Worm (Caenorhabditis elegans) whole organism, L4 larva: ENCODE measurements around the gene cbp-3.

Experiments
- F26F4.8 ChIP-seq: fragments of 200-800 bp; sonication (Bioruptor generic); conservative IDR thresholded peaks from 2 replicates; pipeline ENCODE4 v1.3.6; 2022; ENCODE audit warnings: missing genetic modification characterization, missing compliant biosample characterization
- F44E2.7 ChIP-seq: fragments of 200-800 bp; sonication (Bioruptor generic); IDR thresholded peaks from 2 replicates; pipeline ENCODE4 v2.1.2; 2022; ENCODE audit warnings: missing genetic modification characterization, missing compliant biosample characterization
- T20F7.1 ChIP-seq: fragments of 200-800 bp; sonication (Bioruptor generic); optimal IDR thresholded peaks from 2 replicates; lab custom pipeline; 2018; ENCODE audit warnings: mild to moderate bottlenecking, missing genetic modification characterization, missing compliant biosample characterization
- T26A8.4 ChIP-seq: fragments of 200-800 bp; sonication (Bioruptor generic); IDR thresholded peaks from 2 replicates; pipeline ENCODE4 v1.3.6; 2022; ENCODE audit warnings: missing genetic modification characterization, missing compliant biosample characterization
- Y5F2A.4 ChIP-seq: fragments of 200-800 bp; sonication (Bioruptor generic); optimal IDR thresholded peaks from 2 replicates; lab custom pipeline; 2018; ENCODE audit warnings: mild to moderate bottlenecking, missing genetic modification characterization, missing compliant biosample characterization
- aha-1 ChIP-seq: fragments of 150-350 bp; peaks from one replicate; lab custom pipeline; 2014; ENCODE audit warnings: missing biosample characterization, missing genetic modification characterization
- aly-2 ChIP-seq: sonication (generic microtip); optimal IDR thresholded peaks from 2 replicates; lab custom pipeline; 2018; ENCODE audit warnings: missing biosample characterization, missing genetic modification characterization
- ceh-20 ChIP-seq: fragments of 200-800 bp; sonication (Bioruptor generic); IDR thresholded peaks from 2 replicates; pipeline ENCODE4 v1.3.6; 2022; ENCODE audit warnings: missing genetic modification reagents, missing genetic modification characterization, missing compliant biosample characterization
- ceh-82 ChIP-seq: sonication (generic microtip); optimal IDR thresholded peaks from 2 replicates; lab custom pipeline; 2017; ENCODE audit warnings: missing biosample characterization, missing genetic modification characterization
- ces-1 ChIP-seq: fragments of 150-350 bp; sonication (generic microtip); optimal IDR thresholded peaks from 4 replicates; lab custom pipeline; 2014; ENCODE audit warnings: missing biosample characterization, missing genetic modification reagents, missing genetic modification characterization
- daf-16 ChIP-seq, 3 experiments: sonication (generic microtip); optimal IDR thresholded peaks; 2 replicates each; lab custom pipeline; 2016 to 2017; ENCODE audit warnings: missing genetic modification characterization in 3 of 3, missing genetic modification reagents in 3 of 3, mild to moderate bottlenecking in 2 of 3, missing compliant biosample characterization in 2 of 3, missing biosample characterization in 1 of 3, moderate library complexity in 1 of 3
- daf-8 ChIP-seq: fragments of 200-800 bp; sonication (Bioruptor generic); IDR thresholded peaks from 2 replicates; pipeline ENCODE4 v1.3.6; 2022; ENCODE audit warnings: missing genetic modification characterization, missing compliant biosample characterization
- dmd-6 ChIP-seq: fragments of 200-800 bp; sonication (Bioruptor generic); IDR thresholded peaks from 2 replicates; pipeline ENCODE4 v1.3.6; 2022; ENCODE audit warnings: missing genetic modification reagents, missing genetic modification characterization, missing compliant biosample characterization
- dmd-9 ChIP-seq: fragments of 200-800 bp; sonication (Bioruptor generic); IDR thresholded peaks from 2 replicates; pipeline ENCODE4 v1.3.6; 2022; ENCODE audit warnings: missing genetic modification reagents, missing genetic modification characterization, missing compliant biosample characterization
- dve-1 ChIP-seq: sonication (generic microtip); optimal IDR thresholded peaks from 2 replicates; lab custom pipeline; 2017; ENCODE audit warnings: antibody characterized with exemption, mild to moderate bottlenecking, missing genetic modification characterization, missing compliant biosample characterization; ENCODE audit not compliant: insufficient read depth
- egl-27 ChIP-seq: sonication (generic microtip); optimal IDR thresholded peaks from 3 replicates; lab custom pipeline; 2017; ENCODE audit warnings: missing biosample characterization, missing genetic modification reagents, missing genetic modification characterization
- fkh-10 ChIP-seq: fragments of 150-350 bp; optimal IDR thresholded peaks from 2 replicates; lab custom pipeline; 2014; ENCODE audit warnings: missing biosample characterization, missing genetic modification reagents, missing genetic modification characterization
- fos-1 ChIP-seq: fragments of 150-350 bp; optimal IDR thresholded peaks from 2 replicates; lab custom pipeline; 2014; ENCODE audit warnings: missing biosample characterization, missing genetic modification characterization
- hlh-11 ChIP-seq: fragments of 200-800 bp; sonication (Bioruptor generic); optimal IDR thresholded peaks from 2 replicates; lab custom pipeline; 2018; ENCODE audit warnings: mild to moderate bottlenecking, missing genetic modification characterization, missing compliant biosample characterization
- hlh-30 ChIP-seq: sonication (generic microtip); optimal IDR thresholded peaks from 2 replicates; lab custom pipeline; 2017; ENCODE audit warnings: antibody characterized with exemption, mild to moderate bottlenecking, missing genetic modification characterization, missing compliant biosample characterization; ENCODE audit not compliant: insufficient read depth
- jun-1 ChIP-seq: fragments of 150-350 bp; optimal IDR thresholded peaks from 2 replicates; lab custom pipeline; 2014; ENCODE audit warnings: missing biosample characterization, missing genetic modification reagents, missing genetic modification characterization
- lim-7 ChIP-seq: fragments of 200-800 bp; sonication (Bioruptor generic); IDR thresholded peaks from 2 replicates; pipeline ENCODE4 v1.3.6; 2022; ENCODE audit warnings: missing genetic modification characterization, missing compliant biosample characterization
- lin-1 ChIP-seq: fragments of 200-800 bp; sonication (Bioruptor generic); IDR thresholded peaks from 2 replicates; pipeline ENCODE4 v1.3.6; 2022; ENCODE audit warnings: missing genetic modification reagents, missing genetic modification characterization, missing compliant biosample characterization
- lin-29 ChIP-seq: fragments of 200-800 bp; sonication (Bioruptor generic); IDR thresholded peaks from 2 replicates; pipeline ENCODE4 v1.3.6; 2022; ENCODE audit warnings: missing genetic modification reagents, missing genetic modification characterization, missing compliant biosample characterization
- lir-3 ChIP-seq: sonication (generic microtip); optimal IDR thresholded peaks from 2 replicates; lab custom pipeline; 2016; ENCODE audit warnings: mild to moderate bottlenecking, missing genetic modification characterization, missing compliant biosample characterization
- lsy-2 ChIP-seq, 2 experiments: fragments of 150-350 bp in 1 of 2; sonication (generic microtip) in 1 of 2; optimal IDR thresholded peaks; 2 replicates each; lab custom pipeline; 2014 to 2017; ENCODE audit warnings: missing biosample characterization in 2 of 2, missing genetic modification characterization in 2 of 2
- mdt-29 ChIP-seq: fragments of 200-800 bp; sonication (Bioruptor generic); IDR thresholded peaks from 2 replicates; pipeline ENCODE4 v1.3.6; 2022; ENCODE audit warnings: missing genetic modification reagents, missing genetic modification characterization, missing compliant biosample characterization
- mes-2 ChIP-seq: sonication (generic microtip); optimal IDR thresholded peaks from 2 replicates; lab custom pipeline; 2016; ENCODE audit warnings: missing genotype, mild to moderate bottlenecking, missing genetic modification characterization, missing compliant biosample characterization; ENCODE audit not compliant: poor library complexity, severe bottlenecking
- mxl-3 ChIP-seq: fragments of 200-800 bp; sonication (Bioruptor generic); optimal IDR thresholded peaks from 2 replicates; lab custom pipeline; 2018; ENCODE audit warnings: mild to moderate bottlenecking, missing genetic modification characterization, missing compliant biosample characterization
- nhr-11 ChIP-seq: fragments of 150-350 bp; optimal IDR thresholded peaks from 2 replicates; lab custom pipeline; 2014; ENCODE audit warnings: missing biosample characterization, missing genetic modification characterization
- nhr-28 ChIP-seq: fragments of 150-350 bp; optimal IDR thresholded peaks from 2 replicates; lab custom pipeline; 2014; ENCODE audit warnings: missing biosample characterization, missing genetic modification characterization
- nhr-42 ChIP-seq: fragments of 200-800 bp; sonication (Bioruptor generic); IDR thresholded peaks from 2 replicates; pipeline ENCODE4 v1.3.6; 2022; ENCODE audit warnings: missing genetic modification characterization, missing compliant biosample characterization
- nhr-48 ChIP-seq: sonication (generic microtip); optimal IDR thresholded peaks from 2 replicates; lab custom pipeline; 2016; ENCODE audit warnings: mild to moderate bottlenecking, missing genetic modification characterization, missing compliant biosample characterization
- nhr-77 ChIP-seq: fragments of 150-350 bp; optimal IDR thresholded peaks from 2 replicates; lab custom pipeline; 2014; ENCODE audit warnings: missing biosample characterization, missing genetic modification characterization
- pha-4 ChIP-seq, 2 experiments: fragments of 150-350 bp in 1 of 2; fragments of 200-800 bp in 1 of 2; sonication (Bioruptor generic) in 1 of 2; IDR thresholded peaks in 1 of 2; optimal IDR thresholded peaks in 1 of 2; 2 replicates each; pipeline versions ENCODE4 v1.3.6 to Lab custom; 2014 to 2022; ENCODE audit warnings: missing genetic modification characterization in 2 of 2, missing genetic modification reagents in 2 of 2, missing biosample characterization in 1 of 2, missing compliant biosample characterization in 1 of 2
- php-3 ChIP-seq: fragments of 200-800 bp; sonication (Bioruptor generic); IDR thresholded peaks from 2 replicates; pipeline ENCODE4 v1.3.6; 2022; ENCODE audit warnings: missing genetic modification reagents, missing genetic modification characterization, missing compliant biosample characterization
- pqm-1 ChIP-seq: sonication (generic microtip); optimal IDR thresholded peaks from 2 replicates; lab custom pipeline; 2017; ENCODE audit warnings: missing biosample characterization, missing genetic modification characterization
- set-16 ChIP-seq: fragments of 200-800 bp; sonication (Bioruptor generic); IDR thresholded peaks from 2 replicates; pipeline ENCODE4 v1.3.6; 2022; ENCODE audit warnings: missing genetic modification reagents, missing genetic modification characterization, missing compliant biosample characterization
- tag-97 ChIP-seq: fragments of 200-800 bp; sonication (Bioruptor generic); IDR thresholded peaks from 2 replicates; pipeline ENCODE4 v1.3.6; 2022; ENCODE audit warnings: missing genetic modification characterization, missing compliant biosample characterization
- unc-130 ChIP-seq: sonication (generic microtip); optimal IDR thresholded peaks from 2 replicates; lab custom pipeline; 2016; ENCODE audit warnings: missing genetic modification reagents, missing genetic modification characterization, missing compliant biosample characterization
- unc-62 ChIP-seq, 3 experiments: fragments of 150-350 bp in 1 of 3; sonication (generic microtip); optimal IDR thresholded peaks in 2 of 3; peaks in 1 of 3; 1 replicate in 1 of 3; 2 replicates in 2 of 3; lab custom pipeline; 2014 to 2017; ENCODE audit warnings: missing biosample characterization in 3 of 3, missing genetic modification characterization in 3 of 3, missing genetic modification reagents in 3 of 3, missing genotype in 1 of 3
- zip-11 ChIP-seq: fragments of 200-800 bp; sonication (Bioruptor generic); IDR thresholded peaks from 2 replicates; pipeline ENCODE4 v1.3.6; 2022; ENCODE audit warnings: missing genetic modification characterization, missing compliant biosample characterization

cbp-3 gene

ce11 chrIII:9913722-9914121, at the start of gene cbp-3:
Gene cbp-3 (plus strand): TSS chrIII:9913993.
- TF ChIP-seq nhr-28 (tag; lab: Kevin White, UChicago): peak; percentile 61
- TF ChIP-seq php-3 (GFP tag; lab: Robert Waterston, UW): 0 out of 2 replicates have a peak, but pooled peaks have one; percentile 12
- TF ChIP-seq mdt-29: no peak
- peak; percentile 67 for TF ChIP-seq hlh-30 (tag; lab: Kevin White, UChicago)
- TF ChIP-seq set-16 (GFP tag; lab: Robert Waterston, UW): no peak
- peak; percentile 75 for TF ChIP-seq dve-1 (tag; lab: Kevin White, UChicago)
- TF ChIP-seq unc-130 (GFP tag; lab: Kevin White, UChicago): no peak
- no peak for TF ChIP-seq F26F4.8 (GFP tag; lab: Robert Waterston, UW)
- peak; percentile 76 for TF ChIP-seq dmd-6
- peak; percentile 94 for TF ChIP-seq pqm-1 (tag; lab: Kevin White, UChicago)
- no peak for TF ChIP-seq dmd-9 (GFP tag; lab: Robert Waterston, UW)
- TF ChIP-seq aha-1 (tag; lab: Kevin White, UChicago): peak; percentile 59
- no peak for TF ChIP-seq ceh-20
- peak; percentile 25 for TF ChIP-seq mxl-3 (GFP tag; lab: Kevin White, UChicago)
- TF ChIP-seq lsy-2 (tag; optimal IDR thresholded peaks at IDR 0.05; lab: Kevin White, UChicago): peak in 1 of 2 experiments; percentile 3
- no peak for TF ChIP-seq F44E2.7 (GFP tag; lab: Robert Waterston, UW)
- peak; percentile 49 for TF ChIP-seq hlh-11 (tag; lab: Kevin White, UChicago)
- peak; percentile 40 for TF ChIP-seq nhr-77 (tag; lab: Kevin White, UChicago)
- TF ChIP-seq lim-7: no peak
- TF ChIP-seq T20F7.1 (GFP tag; lab: Kevin White, UChicago): peak; percentile 14
- no peak for TF ChIP-seq daf-16 (GFP tag; optimal IDR thresholded peaks at IDR 0.05; lab: Kevin White, UChicago)
- TF ChIP-seq daf-16 (tag; optimal IDR thresholded peaks at IDR 0.05; lab: Kevin White, UChicago): peak; percentile 99

ce11 chrIII:9867352-9867751, 46.4 kb upstream of the cbp-3 start:
- TF ChIP-seq mxl-3 (GFP tag; lab: Kevin White, UChicago): peak; percentile 12
- no peak for TF ChIP-seq fos-1 (tag; lab: Kevin White, UChicago)
- peak; percentile 10 for TF ChIP-seq hlh-30 (tag; lab: Kevin White, UChicago)
- no peak for TF ChIP-seq nhr-11 (tag; lab: Kevin White, UChicago)
- peak; percentile 22 for TF ChIP-seq fkh-10 (GFP tag; lab: Kevin White, UChicago)
- 0 out of 2 replicates have a peak, but pooled peaks have one; percentile 16 for TF ChIP-seq dmd-6
- peak; percentile 51 for TF ChIP-seq ces-1

DNA sequence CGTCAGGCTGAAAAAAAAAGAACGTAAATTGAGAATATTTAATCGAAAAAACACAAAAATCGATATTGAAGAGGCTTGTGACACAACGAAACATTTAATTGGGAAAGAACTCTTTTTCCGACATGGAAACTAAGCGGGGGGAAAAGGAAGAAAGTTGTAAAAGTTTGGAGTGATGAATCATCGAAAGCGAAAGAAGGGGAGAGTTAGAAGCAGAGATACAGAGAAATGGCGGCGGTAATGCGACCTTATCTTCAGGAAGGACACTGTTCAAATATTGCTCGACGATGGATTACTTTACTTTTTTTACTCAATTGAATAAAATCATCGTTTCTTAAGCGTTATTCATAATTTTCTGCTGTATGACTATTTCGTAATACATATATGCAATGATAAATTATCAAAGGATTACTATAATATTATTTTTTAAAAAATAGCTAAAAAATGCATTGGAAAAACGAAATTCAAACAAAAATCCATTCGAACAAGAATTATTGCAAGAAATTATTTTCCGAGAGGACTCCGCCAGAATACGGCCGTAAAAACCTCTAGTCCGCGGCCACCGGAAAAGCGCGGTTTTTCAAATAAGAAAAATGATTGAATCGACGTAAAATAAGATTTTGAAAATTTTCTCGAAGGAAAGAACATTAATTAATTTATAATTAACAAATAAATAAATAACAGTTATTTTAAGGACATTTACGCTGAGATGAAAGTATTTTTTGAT, 45.9 kb upstream of the cbp-3 start, which contains the start of gene dhhc-4:
Gene dhhc-4 (minus strand): TSS at position 13 of the 724 bp plus-strand sequence.
- no peak for TF ChIP-seq nhr-48 (tag; lab: Kevin White, UChicago)
- TF ChIP-seq nhr-77 (tag; lab: Kevin White, UChicago): no peak
- no peak for TF ChIP-seq lim-7
- TF ChIP-seq hlh-11 (tag; lab: Kevin White, UChicago): no peak
- no peak for TF ChIP-seq Y5F2A.4 (GFP tag; lab: Kevin White, UChicago)
- no peak for TF ChIP-seq egl-27 (tag; lab: Kevin White, UChicago)
- TF ChIP-seq dmd-9 (GFP tag; lab: Robert Waterston, UW): peak; percentile 79
- TF ChIP-seq mdt-29: no peak
- TF ChIP-seq zip-11 (GFP tag; lab: Robert Waterston, UW): no peak
- TF ChIP-seq hlh-30 (tag; lab: Kevin White, UChicago): peak; percentile 20
- TF ChIP-seq jun-1 (tag; lab: Kevin White, UChicago): no peak
- TF ChIP-seq nhr-42 (GFP tag; lab: Robert Waterston, UW): no peak
- TF ChIP-seq daf-8: no peak
- TF ChIP-seq lin-29 (GFP tag; lab: Robert Waterston, UW): no peak
- TF ChIP-seq T26A8.4 (GFP tag; lab: Robert Waterston, UW): no peak
- no peak for TF ChIP-seq aly-2
- peak; percentile 99 for TF ChIP-seq mes-2
- no peak for TF ChIP-seq nhr-11 (tag; lab: Kevin White, UChicago)
- 0 out of 2 replicates have a peak, but pooled peaks have one; percentile 58 for TF ChIP-seq tag-97 (GFP tag; lab: Robert Waterston, UW)
- no peak for TF ChIP-seq lir-3 (tag; lab: Kevin White, UChicago)
- no peak for TF ChIP-seq lin-1 (GFP tag; lab: Robert Waterston, UW)
- peak in 1 of 2 experiments; percentile 71 for TF ChIP-seq lsy-2 (tag; optimal IDR thresholded peaks at IDR 0.05; lab: Kevin White, UChicago)
- no peak for TF ChIP-seq ceh-82 (tag; lab: Kevin White, UChicago)
- peak in 1 of 2 experiments; percentile 59 for TF ChIP-seq unc-62 (GFP tag; optimal IDR thresholded peaks at IDR 0.05 in 1 of 2; lab: Kevin White, UChicago)
- TF ChIP-seq unc-62 (tag; optimal IDR thresholded peaks at IDR 0.05; lab: Kevin White, UChicago): no peak
- no peak for TF ChIP-seq pha-4 (GFP tag; IDR thresholded peaks at IDR 0.05; lab: Robert Waterston, UW)
- no peak for TF ChIP-seq pha-4 (tag; optimal IDR thresholded peaks at IDR 0.05; lab: Kevin White, UChicago)
- peak; percentile 11 for TF ChIP-seq T20F7.1 (GFP tag; lab: Kevin White, UChicago)
